Worm (Caenorhabditis elegans) whole organism, late embryonic: ENCODE data around the gene Y15E3A.4.

Experiments
- fkh-10 ChIP-seq: fragments of 150-350 bp; optimal IDR thresholded peaks from 2 replicates; lab custom pipeline; 2014; ENCODE audit warnings: missing biosample characterization, missing genetic modification reagents, missing genetic modification characterization
- sox-4 ChIP-seq: sonication (generic microtip); optimal IDR thresholded peaks from 2 replicates; lab custom pipeline; 2017; ENCODE audit warnings: mild to moderate bottlenecking, missing genetic modification characterization, inconsistent platforms, missing compliant biosample characterization

DNA sequence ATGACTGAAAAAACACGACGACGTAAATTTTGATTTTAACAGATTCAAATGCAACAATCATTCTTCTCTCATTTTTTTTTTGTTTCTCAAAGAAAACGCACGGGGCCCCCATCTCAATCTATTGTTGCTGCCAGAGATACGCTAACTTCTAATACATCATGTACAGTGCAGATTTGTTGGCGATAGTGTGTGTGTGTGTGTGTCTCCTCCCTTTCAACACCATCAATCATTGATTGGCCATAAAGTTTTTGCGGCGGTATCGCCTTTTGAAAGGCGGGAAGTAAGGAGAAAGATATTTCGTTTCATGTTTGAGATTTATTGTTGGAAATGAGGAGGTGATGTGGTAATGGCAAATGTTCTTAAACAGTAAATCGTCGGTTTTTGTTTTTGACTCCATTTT is 3.5 kb upstream of the Y15E3A.4 start:
- TF ChIP-seq sox-4 (tag; lab: Kevin White, UChicago) (no peak), fkh-10 (GFP tag; lab: Kevin White, UChicago) (no peak)
